Worm (Caenorhabditis elegans): Measurements from ENCODE around the gene str-252.

ce11 chrV:13889516-13889915 lies 26.8 kb upstream of the str-252 start, which contains the start of gene spp-12:
- TF ChIP-seq rcor-1 (GFP tag; IDR thresholded peaks at IDR 0.05) (no peak), snpc-1.1 (tag; optimal IDR thresholded peaks at IDR 0.05; ENCODE audit: insufficient read depth) (no peak), xnd-1 (tag; optimal IDR thresholded peaks at IDR 0.05) (no peak)

All from whole organism, young adult.